Worm (Caenorhabditis elegans): Measurements from ENCODE around the gene W06A7.4.

ce11 chrV:14847291-14847915, 23.2 kb downstream of the W06A7.4 start, which contains the start of gene ret-1:
- TF ChIP-seq F57C9.4 (tag; optimal IDR thresholded peaks at IDR 0.05) (no peak), ZK185.1 (tag; optimal IDR thresholded peaks at IDR 0.05; ENCODE audit: poor library complexity, severe bottlenecking) (no peak), dpl-1 (GFP tag; optimal IDR thresholded peaks at IDR 0.05) (no peak), lsy-27 (tag; optimal IDR thresholded peaks at IDR 0.05; ENCODE audit: borderline replicate concordance, insufficient read depth) (no peak)
